Worm (Caenorhabditis elegans) whole organism, mixed stage, embryonic: Measurements from ENCODE around the gene srd-29.

Experiments used
- nhr-237 ChIP-seq: fragments of 150-350 bp; optimal IDR thresholded peaks from 2 replicates; lab custom pipeline; 2014; ENCODE audit warnings: missing biosample characterization, missing genetic modification characterization
- snpc-4 ChIP-seq: fragments of 150-350 bp; optimal IDR thresholded peaks from 2 replicates; lab custom pipeline; 2014; ENCODE audit warnings: missing biosample characterization, missing genetic modification characterization
- sptf-1 ChIP-seq: sonication (generic microtip); optimal IDR thresholded peaks from 2 replicates; lab custom pipeline; 2017; ENCODE audit warnings: mild to moderate bottlenecking, missing genetic modification characterization, moderate library complexity, missing compliant biosample characterization

DNA sequence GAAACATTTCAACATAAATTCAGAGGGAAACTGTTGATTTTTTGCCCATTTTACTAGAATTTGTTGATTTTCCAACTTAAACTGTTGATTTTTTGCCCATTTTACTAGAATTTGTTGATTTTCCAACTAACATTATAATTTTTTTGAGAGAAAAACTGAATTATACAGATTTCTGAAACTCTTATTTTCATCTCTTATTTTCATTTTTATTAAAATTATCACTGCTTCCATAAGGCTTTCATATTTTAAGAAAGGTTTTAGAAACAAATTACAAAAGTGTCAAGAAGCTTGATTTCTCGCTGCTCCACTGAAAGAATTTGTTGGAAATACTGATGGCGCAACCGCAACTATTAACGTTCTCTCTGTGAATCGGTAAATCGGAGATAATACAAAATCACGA lies 14.4 kb downstream of the srd-29 start:
- TF ChIP-seq sptf-1, result no peak
- TF ChIP-seq snpc-4, result no peak
- no peak for TF ChIP-seq nhr-237 (tag; lab: Kevin White, UChicago)
